Fruit fly (Drosophila melanogaster) whole organism, embryonic: Measurements from ENCODE around the gene Fer3.

Experiments used
- ATbp ChIP-seq: fragments of 200-800 bp; sonication (Bioruptor generic); optimal IDR thresholded peaks from 2 replicates; lab custom pipeline; 2017; ENCODE audit warnings: missing biosample characterization, mild to moderate bottlenecking, missing genetic modification characterization, missing genetic modification reagents
- CG10274 ChIP-seq: fragments of 200-800 bp; sonication (Bioruptor generic); optimal IDR thresholded peaks from 3 replicates; lab custom pipeline; 2017; ENCODE audit warnings: missing biosample characterization, mild to moderate bottlenecking, missing genetic modification characterization
- CG10321 ChIP-seq: fragments of 200-800 bp; sonication (Bioruptor generic); IDR thresholded peaks from 2 replicates; pipeline ENCODE4 v1.3.6; 2022; ENCODE audit warnings: missing biosample characterization, missing genetic modification characterization
- CG10366 ChIP-seq: fragments of 200-800 bp; sonication (Bioruptor generic); IDR thresholded peaks from 2 replicates; pipeline ENCODE4 v1.3.6; 2022; ENCODE audit warnings: missing biosample characterization, missing genetic modification characterization
- CG12236 ChIP-seq: fragments of 200-800 bp; sonication (Bioruptor generic); optimal IDR thresholded peaks from 2 replicates; lab custom pipeline; 2016; ENCODE audit warnings: missing biosample characterization, missing genetic modification characterization
- CG14050 ChIP-seq: fragments of 200-800 bp; sonication (Bioruptor generic); IDR thresholded peaks from 3 replicates; pipeline ENCODE4 v1.3.6; 2022; ENCODE audit warnings: missing biosample characterization, missing genetic modification characterization
- CG17361 ChIP-seq: fragments of 200-800 bp; sonication (Bioruptor generic); IDR thresholded peaks from 3 replicates; pipeline ENCODE4 v1.3.6; 2022; ENCODE audit warnings: missing biosample characterization, missing genetic modification characterization
- CG18011 ChIP-seq: fragments of 200-800 bp; sonication (Bioruptor generic); optimal IDR thresholded peaks from 2 replicates; lab custom pipeline; 2017; ENCODE audit warnings: missing biosample characterization, missing genetic modification characterization, mild to moderate bottlenecking, moderate library complexity, missing genotype
- CG18262 ChIP-seq: fragments of 200-800 bp; optimal IDR thresholded peaks from 3 replicates; lab custom pipeline; 2019; ENCODE audit warnings: missing biosample characterization, mild to moderate bottlenecking, missing genetic modification characterization, moderate library complexity
- CG18764 ChIP-seq: fragments of 200-800 bp; sonication (Bioruptor generic); optimal IDR thresholded peaks from 3 replicates; lab custom pipeline; 2016; ENCODE audit warnings: missing biosample characterization, missing genetic modification characterization
- CG2199 ChIP-seq: fragments of 200-800 bp; sonication (Bioruptor generic); IDR thresholded peaks from 3 replicates; pipeline ENCODE4 v1.3.6; 2022; ENCODE audit warnings: missing biosample characterization, missing genetic modification characterization
- CG3163 ChIP-seq: fragments of 200-800 bp; sonication (Bioruptor generic); optimal IDR thresholded peaks from 3 replicates; lab custom pipeline; 2016; ENCODE audit warnings: missing biosample characterization, missing genetic modification characterization
- CG34422 ChIP-seq: fragments of 200-800 bp; sonication (Bioruptor generic); IDR thresholded peaks from 3 replicates; pipeline ENCODE4 v1.3.6; 2022; ENCODE audit warnings: missing biosample characterization, missing genetic modification characterization
- CG9727 ChIP-seq: fragments of 200-800 bp; sonication (Bioruptor generic); optimal IDR thresholded peaks from 3 replicates; lab custom pipeline; 2017; ENCODE audit warnings: missing biosample characterization, mild to moderate bottlenecking, missing genetic modification characterization
- Doc2 ChIP-seq: fragments of 200-800 bp; sonication (Bioruptor generic); IDR thresholded peaks from 2 replicates; pipeline ENCODE4 v1.3.6; 2022; ENCODE audit warnings: missing biosample characterization, missing genetic modification characterization
- Drgx ChIP-seq: fragments of 200-800 bp; sonication (Bioruptor generic); IDR thresholded peaks from 2 replicates; pipeline ENCODE4 v1.3.6; 2022; ENCODE audit warnings: missing biosample characterization, missing genetic modification characterization
- Ets97D ChIP-seq: fragments of 200-800 bp; sonication (Bioruptor generic); optimal IDR thresholded peaks from 3 replicates; lab custom pipeline; 2016; ENCODE audit warnings: missing biosample characterization, missing genetic modification characterization
- Gsc ChIP-seq: fragments of 200-800 bp; sonication (Bioruptor generic); IDR thresholded peaks from 2 replicates; pipeline ENCODE4 v1.3.6; 2022; ENCODE audit warnings: missing biosample characterization, missing genetic modification characterization
- HLH3B ChIP-seq: fragments of 200-800 bp; sonication (Bioruptor generic); IDR thresholded peaks from 2 replicates; pipeline ENCODE4 v1.3.6; 2022; ENCODE audit warnings: missing biosample characterization, missing genetic modification characterization
- Hr51 ChIP-seq, 2 experiments: fragments of 200-800 bp; sonication (Bioruptor generic); optimal IDR thresholded peaks; 2 replicates in 1 of 2; 3 replicates in 1 of 2; lab custom pipeline; 2016 to 2018; ENCODE audit warnings: missing biosample characterization in 2 of 2, missing genetic modification characterization in 2 of 2, mild to moderate bottlenecking in 1 of 2, moderate library complexity in 1 of 2
- MESR4 ChIP-seq: fragments of 200-800 bp; sonication (Bioruptor generic); optimal IDR thresholded peaks from 2 replicates; lab custom pipeline; 2018; ENCODE audit warnings: missing biosample characterization, mild to moderate bottlenecking, missing genetic modification characterization, moderate library complexity
- Med ChIP-seq: fragments of 200-800 bp; sonication (Bioruptor generic); peaks from one replicate; lab custom pipeline; 2016; ENCODE audit warnings: missing biosample characterization, missing genetic modification characterization, mild to moderate bottlenecking, inconsistent platforms, moderate library complexity
- Side ChIP-seq: fragments of 200-800 bp; sonication (Bioruptor generic); optimal IDR thresholded peaks from 2 replicates; lab custom pipeline; 2016; ENCODE audit warnings: missing biosample characterization, missing genetic modification characterization
- Sry-δ ChIP-seq: fragments of 200-800 bp; sonication (Bioruptor generic); optimal IDR thresholded peaks from 2 replicates; lab custom pipeline; 2016; ENCODE audit warnings: missing biosample characterization, missing genetic modification characterization
- Taf1 ChIP-seq: fragments of 200-800 bp; sonication (Bioruptor generic); IDR thresholded peaks from 2 replicates; pipeline ENCODE4 v1.3.6; 2022; ENCODE audit warnings: missing biosample characterization, missing genetic modification characterization
- Trl ChIP-seq, 3 experiments: fragments of >200 bp in 2 of 3; fragments of 200-800 bp in 1 of 3; sonication (Bioruptor generic) in 1 of 3; optimal IDR thresholded peaks; 2 replicates in 1 of 3; 3 replicates in 2 of 3; lab custom pipeline; 2016 to 2017; ENCODE audit warnings: missing biosample characterization in 1 of 3, missing genetic modification characterization in 1 of 3
- Usf ChIP-seq: fragments of 200-800 bp; sonication (Bioruptor generic); optimal IDR thresholded peaks from 2 replicates; lab custom pipeline; 2017; ENCODE audit warnings: missing genotype, missing biosample characterization, missing genetic modification characterization
- ac ChIP-seq: fragments of 200-800 bp; sonication (Bioruptor generic); optimal IDR thresholded peaks from 3 replicates; lab custom pipeline; 2017; ENCODE audit warnings: missing biosample characterization, mild to moderate bottlenecking, missing genetic modification characterization
- bsh ChIP-seq, 2 experiments: fragments of 200-800 bp; sonication (Bioruptor generic); optimal IDR thresholded peaks; 2 replicates each; lab custom pipeline; 2017 to 2018; ENCODE audit warnings: mild to moderate bottlenecking in 2 of 2, missing biosample characterization in 2 of 2, missing genetic modification characterization in 2 of 2, moderate library complexity in 1 of 2
- btn ChIP-seq: fragments of 200-800 bp; sonication (Bioruptor generic); optimal IDR thresholded peaks from 2 replicates; lab custom pipeline; 2016; ENCODE audit warnings: missing biosample characterization, missing genetic modification characterization
- cato ChIP-seq: fragments of 200-800 bp; sonication (Bioruptor generic); optimal IDR thresholded peaks from 2 replicates; lab custom pipeline; 2016; ENCODE audit warnings: missing biosample characterization, missing genetic modification characterization, borderline replicate concordance
- chinmo ChIP-seq: fragments of 200-800 bp; sonication (Bioruptor generic); IDR thresholded peaks from 4 replicates; pipeline ENCODE4 v1.3.6; 2022; ENCODE audit warnings: missing biosample characterization, missing genetic modification characterization; ENCODE audit not compliant: partially characterized antibody
- crol ChIP-seq: fragments of 200-800 bp; sonication (Bioruptor generic); IDR thresholded peaks from 2 replicates; pipeline ENCODE4 v1.3.6; 2022; ENCODE audit warnings: missing biosample characterization, missing genetic modification characterization
- disco-r ChIP-seq: fragments of 200-800 bp; sonication (Bioruptor generic); optimal IDR thresholded peaks from 2 replicates; lab custom pipeline; 2016; ENCODE audit warnings: missing biosample characterization, missing genetic modification characterization
- fd64A ChIP-seq: fragments of 200-800 bp; sonication (Bioruptor generic); optimal IDR thresholded peaks from 3 replicates; lab custom pipeline; 2018; ENCODE audit warnings: missing biosample characterization, mild to moderate bottlenecking, missing genetic modification characterization
- gro ChIP-seq: fragments of 200-800 bp; sonication (Bioruptor generic); optimal IDR thresholded peaks from 2 replicates; lab custom pipeline; 2016; ENCODE audit warnings: missing biosample characterization, missing genetic modification characterization
- gt ChIP-seq: fragments of 200-800 bp; sonication (Bioruptor generic); IDR thresholded peaks from 2 replicates; pipeline ENCODE4 v1.3.6; 2022; ENCODE audit warnings: missing biosample characterization, missing genetic modification characterization
- hbn ChIP-seq: fragments of 200-800 bp; sonication (Bioruptor generic); IDR thresholded peaks from 2 replicates; pipeline ENCODE4 v1.3.6; 2022; ENCODE audit warnings: missing biosample characterization, missing genetic modification characterization; ENCODE audit not compliant: partially characterized antibody
- hkb ChIP-seq, 2 experiments: fragments of 200-800 bp in 1 of 2; fragments of >200 bp in 1 of 2; sonication (Bioruptor generic) in 1 of 2; IDR thresholded peaks in 1 of 2; optimal IDR thresholded peaks in 1 of 2; 2 replicates each; pipeline versions ENCODE4 v1.3.6 to Lab custom; 2017 to 2022; ENCODE audit warnings: missing biosample characterization in 1 of 2, missing genetic modification characterization in 1 of 2
- insv ChIP-seq, 2 experiments: fragments of 200-800 bp; sonication (Bioruptor generic); optimal IDR thresholded peaks; 3 replicates each; lab custom pipeline; 2016 to 2018; ENCODE audit warnings: missing biosample characterization in 2 of 2, missing genetic modification characterization in 2 of 2
- phol ChIP-seq: fragments of 200-800 bp; sonication (Bioruptor generic); optimal IDR thresholded peaks from 3 replicates; lab custom pipeline; 2018; ENCODE audit warnings: missing biosample characterization, mild to moderate bottlenecking, missing genetic modification characterization, moderate library complexity
- pnt ChIP-seq: fragments of 200-800 bp; sonication (Bioruptor generic); optimal IDR thresholded peaks from 3 replicates; lab custom pipeline; 2016; ENCODE audit warnings: missing biosample characterization, missing genetic modification characterization
- run ChIP-seq: fragments of 200-800 bp; sonication (Bioruptor generic); optimal IDR thresholded peaks from 3 replicates; lab custom pipeline; 2018; ENCODE audit warnings: missing biosample characterization, mild to moderate bottlenecking, missing genetic modification characterization
- seq ChIP-seq: fragments of 200-800 bp; sonication (Bioruptor generic); IDR thresholded peaks from 2 replicates; pipeline ENCODE4 v1.3.6; 2022; ENCODE audit warnings: missing biosample characterization, missing genetic modification characterization
- tin ChIP-seq: fragments of 200-800 bp; sonication (Bioruptor generic); optimal IDR thresholded peaks from 3 replicates; lab custom pipeline; 2016; ENCODE audit warnings: missing biosample characterization, missing genetic modification characterization
- twi ChIP-seq: fragments of 200-800 bp; optimal IDR thresholded peaks from 2 replicates; lab custom pipeline; 2019; ENCODE audit warnings: missing biosample characterization, mild to moderate bottlenecking, missing genetic modification characterization, moderate library complexity

Gene Fer3

DNA sequence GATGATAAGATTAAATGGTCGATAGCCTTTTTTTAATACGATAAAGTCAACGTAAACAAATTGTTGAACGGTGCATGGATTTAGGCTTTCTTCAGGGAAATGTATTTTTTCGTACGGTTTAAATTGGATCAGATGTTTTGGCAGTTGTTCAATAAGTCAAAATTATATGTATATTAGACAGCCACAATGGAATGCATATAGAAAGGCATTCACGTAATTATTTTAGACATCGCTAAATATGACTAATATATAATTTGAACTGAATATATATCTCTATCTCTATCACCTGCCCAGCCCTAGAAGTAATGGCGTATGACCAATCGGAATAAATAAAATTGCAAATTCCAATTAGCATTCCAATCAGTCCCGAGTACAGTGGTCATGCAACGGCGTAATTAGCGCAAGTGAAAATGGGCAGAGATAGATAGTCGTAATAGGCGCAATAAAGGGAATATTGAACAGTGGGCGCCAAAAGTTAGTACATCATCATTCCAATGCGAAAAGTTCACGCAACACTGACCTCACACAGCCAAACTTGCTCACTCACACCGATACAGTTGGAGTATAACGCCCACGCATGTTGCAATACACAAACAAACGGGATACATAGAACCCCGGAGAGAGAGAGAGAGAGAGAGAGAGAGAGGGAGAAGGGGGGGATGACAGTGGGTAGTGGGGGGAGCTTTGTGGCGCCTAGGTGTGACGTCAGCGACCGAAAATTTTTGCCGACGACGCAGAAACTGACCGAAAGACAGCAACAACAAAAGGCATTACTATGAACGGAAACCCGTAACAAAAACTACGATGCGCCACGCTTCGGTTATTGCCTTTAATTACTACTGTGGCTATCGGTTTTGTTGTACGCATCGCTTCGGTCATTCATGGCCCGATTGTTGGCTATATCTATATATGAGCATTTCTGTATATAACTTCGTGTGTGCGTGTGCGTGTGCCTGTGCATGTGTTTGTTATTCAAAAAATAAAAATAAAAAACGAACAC lies 45.5 kb downstream of the Fer3 start (continued):
- TF ChIP-seq Trl (optimal IDR thresholded peaks at IDR 0.05; lab: Kevin White, UChicago) = peak; percentile 37 to 83
- TF ChIP-seq Trl (GFP tag; optimal IDR thresholded peaks at IDR 0.05; lab: Kevin White, UChicago) = no peak
- no peak for TF ChIP-seq hkb (optimal IDR thresholded peaks at IDR 0.05; lab: Kevin White, UChicago)
- peak; percentile 20; the same call in 1 of the 2 replicates for TF ChIP-seq hkb (GFP tag; IDR thresholded peaks at IDR 0.05; lab: Robert Waterston, UW)
- TF ChIP-seq Med = peak; percentile 78
- TF ChIP-seq CG18011 (GFP tag; lab: Kevin White, UChicago) = no peak
- TF ChIP-seq gt (GFP tag; lab: Robert Waterston, UW) = no peak
- TF ChIP-seq CG18764 = no peak
- peak; percentile 94 for TF ChIP-seq crol (GFP tag; lab: Robert Waterston, UW)
- peak; percentile 67 to 94 for TF ChIP-seq insv (GFP tag; optimal IDR thresholded peaks at IDR 0.05; lab: Kevin White, UChicago)

DNA sequence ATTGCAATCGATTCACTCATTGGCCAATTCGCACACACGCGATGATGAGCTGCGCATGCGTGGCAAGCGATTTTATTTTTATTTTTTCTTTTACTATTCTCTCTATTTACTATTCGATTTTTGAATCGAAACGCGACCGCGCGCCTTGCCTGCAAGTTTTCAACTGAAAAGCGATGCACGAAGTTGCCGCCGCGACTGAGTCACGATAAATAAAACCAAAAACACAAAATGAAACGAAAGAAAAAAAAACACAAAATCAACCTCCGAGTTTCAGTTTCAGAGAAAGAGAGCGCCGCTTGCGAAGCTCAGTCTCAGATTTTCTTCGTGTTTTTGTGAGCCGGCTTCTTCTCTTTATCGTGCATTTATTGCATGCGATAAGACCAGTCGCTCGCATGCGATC lies 47.3 kb downstream of the Fer3 start:
- TF ChIP-seq Gsc = no peak
- peak; percentile 71 for TF ChIP-seq CG3163 (GFP tag; lab: Kevin White, UChicago)
- no peak for TF ChIP-seq CG18262
- no peak for TF ChIP-seq run (tag; lab: Kevin White, UChicago)
- TF ChIP-seq Sry-δ (GFP tag; lab: Kevin White, UChicago) = no peak
- peak; percentile 2 for TF ChIP-seq ATbp
- no peak for TF ChIP-seq MESR4 (GFP tag; lab: Kevin White, UChicago)
- no peak for TF ChIP-seq CG10366 (GFP tag; lab: Robert Waterston, UW)
- TF ChIP-seq Ets97D (GFP tag; lab: Kevin White, UChicago) = no peak
- no peak for TF ChIP-seq ac (GFP tag; lab: Kevin White, UChicago)
- TF ChIP-seq CG12236 (GFP tag; lab: Kevin White, UChicago) = no peak
- no peak for TF ChIP-seq disco-r
- peak in 1 of 2 experiments; percentile 73 for TF ChIP-seq bsh (GFP tag; optimal IDR thresholded peaks at IDR 0.05; lab: Kevin White, UChicago)
- TF ChIP-seq Taf1 (GFP tag; lab: Robert Waterston, UW) = no peak
- TF ChIP-seq cato (GFP tag; lab: Kevin White, UChicago) = no peak
- TF ChIP-seq seq (GFP tag; lab: Robert Waterston, UW) = no peak
- no peak for TF ChIP-seq phol (tag; lab: Kevin White, UChicago)
- peak; percentile 51; the same call in 1 of the 3 replicates for TF ChIP-seq CG34422 (GFP tag; lab: Robert Waterston, UW)
- 0 out of 4 replicates have a peak, but pooled peaks have one; percentile 74 for TF ChIP-seq chinmo
- TF ChIP-seq hbn (GFP tag; lab: Robert Waterston, UW) = 0 out of 2 replicates have a peak, but pooled peaks have one; percentile 31
- TF ChIP-seq Usf (GFP tag; lab: Kevin White, UChicago) = no peak
- TF ChIP-seq btn = no peak
- no peak for TF ChIP-seq pnt (GFP tag; lab: Kevin White, UChicago)
- TF ChIP-seq CG9727 (GFP tag; lab: Kevin White, UChicago) = no peak
- TF ChIP-seq tin (GFP tag; lab: Kevin White, UChicago) = no peak
- 0 out of 3 replicates have a peak, but pooled peaks have one; percentile 42 for TF ChIP-seq CG2199
- no peak for TF ChIP-seq gro (GFP tag; lab: Kevin White, UChicago)
- TF ChIP-seq twi (tag; lab: Kevin White, UChicago) = no peak
- TF ChIP-seq HLH3B (GFP tag; lab: Robert Waterston, UW) = no peak
- no peak for TF ChIP-seq CG10274 (GFP tag; lab: Kevin White, UChicago)
- TF ChIP-seq Doc2 (GFP tag; lab: Robert Waterston, UW) = no peak
- no peak for TF ChIP-seq CG17361
- TF ChIP-seq Drgx (GFP tag; lab: Robert Waterston, UW) = 0 out of 2 replicates have a peak, but pooled peaks have one; percentile 23
- TF ChIP-seq CG14050 (GFP tag; lab: Robert Waterston, UW) = no peak
- no peak for TF ChIP-seq fd64A (GFP tag; lab: Kevin White, UChicago)
- no peak for TF ChIP-seq Hr51 (GFP tag; optimal IDR thresholded peaks at IDR 0.05; lab: Kevin White, UChicago)
- TF ChIP-seq crol (GFP tag; lab: Robert Waterston, UW) = no peak
- no peak for TF ChIP-seq Side (GFP tag; lab: Kevin White, UChicago)
- TF ChIP-seq gt (GFP tag; lab: Robert Waterston, UW) = no peak
- no peak for TF ChIP-seq CG10321
